Fruit fly (Drosophila melanogaster) whole organism, embryonic: ENCODE data around the gene Scm.

Experiments
- ATbp ChIP-seq: fragments of 200-800 bp; sonication (Bioruptor generic); optimal IDR thresholded peaks from 2 replicates; lab custom pipeline; 2017; ENCODE audit warnings: missing biosample characterization, mild to moderate bottlenecking, missing genetic modification characterization, missing genetic modification reagents
- Ada2b ChIP-seq: fragments of 200-800 bp; sonication (Bioruptor generic); IDR thresholded peaks from 2 replicates; pipeline ENCODE4 v1.3.6; 2022; ENCODE audit warnings: missing biosample characterization, missing genetic modification characterization
- Antp ChIP-seq: fragments of 200-800 bp; sonication (Bioruptor generic); optimal IDR thresholded peaks from 3 replicates; lab custom pipeline; 2016; ENCODE audit warnings: missing biosample characterization, missing genetic modification characterization
- B-H2 ChIP-seq: fragments of 200-800 bp; sonication (Bioruptor generic); optimal IDR thresholded peaks from 2 replicates; lab custom pipeline; 2018; ENCODE audit warnings: missing biosample characterization, mild to moderate bottlenecking, missing genetic modification characterization
- Bdp1 ChIP-seq: fragments of 200-800 bp; sonication (Bioruptor generic); optimal IDR thresholded peaks from 3 replicates; lab custom pipeline; 2016; ENCODE audit warnings: missing biosample characterization, missing genetic modification characterization
- CG10979 ChIP-seq: fragments of 200-800 bp; sonication (Bioruptor generic); optimal IDR thresholded peaks from 2 replicates; lab custom pipeline; 2018; ENCODE audit warnings: missing biosample characterization, mild to moderate bottlenecking, missing genetic modification characterization, moderate library complexity
- CG12155 ChIP-seq: fragments of 200-800 bp; sonication (Bioruptor generic); optimal IDR thresholded peaks from 3 replicates; lab custom pipeline; 2016; ENCODE audit warnings: missing biosample characterization, missing genetic modification characterization
- CG12769 ChIP-seq: fragments of 200-800 bp; sonication (Bioruptor generic); optimal IDR thresholded peaks from 2 replicates; lab custom pipeline; 2019; ENCODE audit warnings: missing biosample characterization, mild to moderate bottlenecking, missing genetic modification characterization, moderate library complexity
- CG13424 ChIP-seq: fragments of 200-800 bp; sonication (Bioruptor generic); optimal IDR thresholded peaks from 2 replicates; lab custom pipeline; 2019; ENCODE audit warnings: missing biosample characterization, mild to moderate bottlenecking, missing genetic modification characterization, moderate library complexity
- CG13775 ChIP-seq: fragments of 200-800 bp; sonication (Bioruptor generic); optimal IDR thresholded peaks from 3 replicates; lab custom pipeline; 2017; ENCODE audit warnings: missing biosample characterization, mild to moderate bottlenecking, missing genetic modification characterization
- CG15269 ChIP-seq: fragments of 200-800 bp; sonication (Bioruptor generic); optimal IDR thresholded peaks from 2 replicates; lab custom pipeline; 2018; ENCODE audit warnings: missing biosample characterization, mild to moderate bottlenecking, missing genetic modification characterization, moderate library complexity
- CG1529 ChIP-seq: fragments of 200-800 bp; sonication (Bioruptor generic); optimal IDR thresholded peaks from 3 replicates; lab custom pipeline; 2018; ENCODE audit warnings: missing biosample characterization, missing genetic modification characterization
- CG16863 ChIP-seq: fragments of 200-800 bp; sonication (Bioruptor generic); optimal IDR thresholded peaks from 3 replicates; lab custom pipeline; 2016; ENCODE audit warnings: missing biosample characterization, missing genetic modification characterization
- CG18599 ChIP-seq: fragments of 200-800 bp; sonication (Bioruptor generic); optimal IDR thresholded peaks from 3 replicates; lab custom pipeline; 2017; ENCODE audit warnings: missing biosample characterization, missing genetic modification characterization, mild to moderate bottlenecking, moderate library complexity, missing genetic modification reagents
- CG2120 ChIP-seq: fragments of 200-800 bp; sonication (Bioruptor generic); optimal IDR thresholded peaks from 3 replicates; lab custom pipeline; 2016; ENCODE audit warnings: missing biosample characterization, missing genetic modification characterization
- CG2202 ChIP-seq: fragments of 200-800 bp; sonication (Bioruptor generic); optimal IDR thresholded peaks from 2 replicates; lab custom pipeline; 2018; ENCODE audit warnings: missing biosample characterization, mild to moderate bottlenecking, missing genetic modification characterization
- CG2712 ChIP-seq: fragments of 200-800 bp; optimal IDR thresholded peaks from 3 replicates; lab custom pipeline; 2019; ENCODE audit warnings: missing biosample characterization, mild to moderate bottlenecking, missing genetic modification characterization, moderate library complexity
- CG34376 ChIP-seq: fragments of 200-800 bp; sonication (Bioruptor generic); optimal IDR thresholded peaks from 2 replicates; lab custom pipeline; 2018; ENCODE audit warnings: missing biosample characterization, mild to moderate bottlenecking, missing genetic modification characterization
- CG4404 ChIP-seq: fragments of 200-800 bp; sonication (Bioruptor generic); IDR thresholded peaks from 2 replicates; pipeline ENCODE4 v1.3.6; 2022; ENCODE audit warnings: missing biosample characterization, missing genetic modification characterization
- CG4730 ChIP-seq: fragments of 200-800 bp; sonication (Bioruptor generic); IDR thresholded peaks from 2 replicates; pipeline ENCODE4 v1.3.6; 2022; ENCODE audit warnings: missing biosample characterization, missing genetic modification characterization
- CG5953 ChIP-seq: fragments of 200-800 bp; sonication (Bioruptor generic); IDR thresholded peaks from 2 replicates; pipeline ENCODE4 v1.3.6; 2022; ENCODE audit warnings: missing biosample characterization, missing genetic modification characterization
- CG7556 ChIP-seq: fragments of 200-800 bp; sonication (Bioruptor generic); optimal IDR thresholded peaks from 2 replicates; lab custom pipeline; 2017; ENCODE audit warnings: missing biosample characterization, mild to moderate bottlenecking, missing genetic modification characterization
- CG7745 ChIP-seq: fragments of 200-800 bp; sonication (Bioruptor generic); optimal IDR thresholded peaks from 2 replicates; lab custom pipeline; 2018; ENCODE audit warnings: missing biosample characterization, mild to moderate bottlenecking, missing genetic modification characterization, moderate library complexity
- CG8388 ChIP-seq: fragments of 200-800 bp; sonication (Bioruptor generic); optimal IDR thresholded peaks from 2 replicates; lab custom pipeline; 2019; ENCODE audit warnings: missing biosample characterization, mild to moderate bottlenecking, missing genetic modification characterization, moderate library complexity
- Dref ChIP-seq: fragments of 200-800 bp; sonication (Bioruptor generic); IDR thresholded peaks from 2 replicates; pipeline ENCODE4 v1.3.6; 2022; ENCODE audit warnings: missing biosample characterization, missing genetic modification characterization
- HmgD ChIP-seq: fragments of 200-800 bp; sonication (Bioruptor generic); optimal IDR thresholded peaks from 3 replicates; lab custom pipeline; 2016; ENCODE audit warnings: missing biosample characterization, missing genetic modification characterization
- Hmx ChIP-seq: fragments of 200-800 bp; sonication (Bioruptor generic); optimal IDR thresholded peaks from 2 replicates; lab custom pipeline; 2016; ENCODE audit warnings: missing biosample characterization, missing genetic modification characterization
- Jarid2 ChIP-seq: fragments of 200-800 bp; sonication (Bioruptor generic); optimal IDR thresholded peaks from 3 replicates; lab custom pipeline; 2017; ENCODE audit warnings: mild to moderate bottlenecking, missing biosample characterization, missing genetic modification reagents, missing genetic modification characterization
- Meics ChIP-seq: fragments of 200-800 bp; sonication (Bioruptor generic); optimal IDR thresholded peaks from 2 replicates; lab custom pipeline; 2017; ENCODE audit warnings: missing biosample characterization, mild to moderate bottlenecking, missing genetic modification characterization
- Mes4 ChIP-seq: fragments of 200-800 bp; sonication (Bioruptor generic); optimal IDR thresholded peaks from 2 replicates; lab custom pipeline; 2016; ENCODE audit warnings: missing biosample characterization, missing genetic modification characterization
- NC2β ChIP-seq: fragments of 200-800 bp; sonication (Bioruptor generic); optimal IDR thresholded peaks from 2 replicates; lab custom pipeline; 2016; ENCODE audit warnings: missing biosample characterization, missing genetic modification characterization
- NfI ChIP-seq: fragments of 200-800 bp; sonication (Bioruptor generic); optimal IDR thresholded peaks from 3 replicates; lab custom pipeline; 2018; ENCODE audit warnings: missing biosample characterization, mild to moderate bottlenecking, missing genetic modification characterization, moderate library complexity
- Xbp1 ChIP-seq: fragments of 200-800 bp; sonication (Bioruptor generic); optimal IDR thresholded peaks from 3 replicates; lab custom pipeline; 2016; ENCODE audit warnings: missing biosample characterization, mild to moderate bottlenecking, missing genetic modification characterization
- abd-A ChIP-seq: fragments of 200-800 bp; sonication (Bioruptor generic); optimal IDR thresholded peaks from 3 replicates; lab custom pipeline; 2019; ENCODE audit warnings: missing biosample characterization, mild to moderate bottlenecking, missing genetic modification characterization, moderate library complexity
- ac ChIP-seq: fragments of 200-800 bp; sonication (Bioruptor generic); optimal IDR thresholded peaks from 3 replicates; lab custom pipeline; 2017; ENCODE audit warnings: missing biosample characterization, mild to moderate bottlenecking, missing genetic modification characterization
- bsh ChIP-seq, 2 experiments: fragments of 200-800 bp; sonication (Bioruptor generic); optimal IDR thresholded peaks; 2 replicates each; lab custom pipeline; 2017 to 2018; ENCODE audit warnings: mild to moderate bottlenecking in 2 of 2, missing biosample characterization in 2 of 2, missing genetic modification characterization in 2 of 2, moderate library complexity in 1 of 2
- cato ChIP-seq: fragments of 200-800 bp; sonication (Bioruptor generic); optimal IDR thresholded peaks from 2 replicates; lab custom pipeline; 2016; ENCODE audit warnings: missing biosample characterization, missing genetic modification characterization, borderline replicate concordance
- dimm ChIP-seq: fragments of 200-800 bp; sonication (Bioruptor generic); IDR thresholded peaks from 2 replicates; pipeline ENCODE4 v1.3.6; 2022; ENCODE audit warnings: missing biosample characterization, missing genetic modification characterization
- fd64A ChIP-seq: fragments of 200-800 bp; sonication (Bioruptor generic); optimal IDR thresholded peaks from 3 replicates; lab custom pipeline; 2018; ENCODE audit warnings: missing biosample characterization, mild to moderate bottlenecking, missing genetic modification characterization
- grau ChIP-seq: fragments of 200-800 bp; optimal IDR thresholded peaks from 3 replicates; lab custom pipeline; 2019; ENCODE audit warnings: missing biosample characterization, mild to moderate bottlenecking, missing genetic modification characterization, moderate library complexity
- insv ChIP-seq, 2 experiments: fragments of 200-800 bp; sonication (Bioruptor generic); optimal IDR thresholded peaks; 3 replicates each; lab custom pipeline; 2016 to 2018; ENCODE audit warnings: missing biosample characterization in 2 of 2, missing genetic modification characterization in 2 of 2
- jigr1 ChIP-seq: fragments of 200-800 bp; sonication (Bioruptor generic); IDR thresholded peaks from 3 replicates; pipeline ENCODE4 v1.3.6; 2022; ENCODE audit warnings: missing biosample characterization, missing genetic modification characterization
- klu ChIP-seq: fragments of 200-800 bp; sonication (Bioruptor generic); IDR thresholded peaks from 2 replicates; pipeline ENCODE4 v1.3.6; 2022; ENCODE audit warnings: missing biosample characterization, missing genetic modification characterization
- mld ChIP-seq: fragments of 200-800 bp; sonication (Bioruptor generic); IDR thresholded peaks from 3 replicates; pipeline ENCODE4 v1.3.6; 2022; ENCODE audit warnings: missing biosample characterization, missing genetic modification characterization; ENCODE audit not compliant: partially characterized antibody
- oc ChIP-seq: fragments of 200-800 bp; sonication (Bioruptor generic); optimal IDR thresholded peaks from 2 replicates; lab custom pipeline; 2018; ENCODE audit warnings: missing biosample characterization, mild to moderate bottlenecking, missing genetic modification characterization, moderate library complexity
- pan ChIP-seq, 4 experiments: fragments of >200 bp in 3 of 4; fragments of 200-800 bp in 1 of 4; sonication (Bioruptor generic) in 1 of 4; optimal IDR thresholded peaks in 3 of 4; IDR thresholded peaks in 1 of 4; 2 replicates each; pipeline versions ENCODE4 v1.3.6 to Lab custom; 2017 to 2022; ENCODE audit warnings: missing biosample characterization in 2 of 4, missing genetic modification characterization in 2 of 4, mixed read lengths in 1 of 4
- sima ChIP-seq: fragments of 200-800 bp; sonication (Bioruptor generic); optimal IDR thresholded peaks from 2 replicates; lab custom pipeline; 2016; ENCODE audit warnings: missing biosample characterization, missing genetic modification characterization
- slbo ChIP-seq: fragments of 200-800 bp; sonication (Bioruptor generic); IDR thresholded peaks from 2 replicates; pipeline ENCODE4 v1.3.6; 2022; ENCODE audit warnings: missing biosample characterization, missing genetic modification characterization
- tll ChIP-seq, 2 experiments: fragments of 200-800 bp in 1 of 2; fragments of >200 bp in 1 of 2; sonication (Bioruptor generic) in 1 of 2; optimal IDR thresholded peaks; 2 replicates each; lab custom pipeline; 2017 to 2019; ENCODE audit warnings: missing biosample characterization in 2 of 2, missing genetic modification characterization in 2 of 2, mild to moderate bottlenecking in 1 of 2, moderate library complexity in 1 of 2
- z ChIP-seq: fragments of 200-800 bp; sonication (Bioruptor generic); IDR thresholded peaks from 3 replicates; pipeline ENCODE4 v1.3.6; 2022; ENCODE audit warnings: missing biosample characterization, missing genetic modification characterization

Scm gene

dm6 chr3R:9630633-9631095 lies 6.7 kb downstream of the Scm start, which contains the start of gene Calr (continued):
- peak; percentile 1 for TF ChIP-seq CG2120 (GFP tag; lab: Kevin White, UChicago)
- TF ChIP-seq CG4404 (GFP tag; lab: Robert Waterston, UW), result no peak
- no peak for TF ChIP-seq jigr1 (GFP tag; lab: Robert Waterston, UW)
- peak; percentile 63 for TF ChIP-seq HmgD (GFP tag; lab: Kevin White, UChicago)
- peak in 1 of 2 experiments; percentile 65 for TF ChIP-seq insv (GFP tag; optimal IDR thresholded peaks at IDR 0.05; lab: Kevin White, UChicago)
- peak; percentile 31 for TF ChIP-seq Meics
- peak; percentile 46 for TF ChIP-seq CG18599
- peak; percentile 34 for TF ChIP-seq Bdp1 (GFP tag; lab: Kevin White, UChicago)
- peak; percentile 79 for TF ChIP-seq B-H2 (GFP tag; lab: Kevin White, UChicago)
- TF ChIP-seq bsh (GFP tag; optimal IDR thresholded peaks at IDR 0.05; lab: Kevin White, UChicago), result peak in 1 of 2 experiments; percentile 9
- no peak for TF ChIP-seq klu (GFP tag; lab: Robert Waterston, UW)
- peak; percentile 53 for TF ChIP-seq CG2712 (tag; lab: Kevin White, UChicago)
- TF ChIP-seq Jarid2 (GFP tag; lab: Kevin White, UChicago), result peak; percentile 87
- TF ChIP-seq sima, result peak; percentile 15
- TF ChIP-seq Ada2b (GFP tag; lab: Robert Waterston, UW), result no peak
- TF ChIP-seq CG10979, result peak; percentile 5
- no peak for TF ChIP-seq CG7556 (GFP tag; lab: Kevin White, UChicago)
- no peak for TF ChIP-seq CG13424 (tag; lab: Kevin White, UChicago)
- no peak for TF ChIP-seq Dref (GFP tag; lab: Robert Waterston, UW)
- peak; percentile 69 for TF ChIP-seq CG34376
- peak; percentile 46 for TF ChIP-seq grau (tag; lab: Kevin White, UChicago)
- TF ChIP-seq CG16863 (GFP tag; lab: Kevin White, UChicago), result peak; percentile 46
- peak in 1 of 2 experiments; percentile 29 for TF ChIP-seq tll (GFP tag; optimal IDR thresholded peaks at IDR 0.05; lab: Kevin White, UChicago)
- peak; percentile 1 for TF ChIP-seq Mes4 (GFP tag; lab: Kevin White, UChicago)
- peak; percentile 8 for TF ChIP-seq fd64A
- TF ChIP-seq NfI (GFP tag; lab: Kevin White, UChicago), result peak; percentile 58
- no peak for TF ChIP-seq Antp (GFP tag; lab: Kevin White, UChicago)
- no peak for TF ChIP-seq Hmx (GFP tag; lab: Kevin White, UChicago)
- TF ChIP-seq ac (GFP tag; lab: Kevin White, UChicago), result no peak
- TF ChIP-seq CG5953 (GFP tag; lab: Robert Waterston, UW), result no peak
- no peak for TF ChIP-seq ATbp
- TF ChIP-seq CG7745, result peak; percentile 92
- no peak for TF ChIP-seq slbo (GFP tag; lab: Robert Waterston, UW)
- no peak for TF ChIP-seq mld (GFP tag; lab: Robert Waterston, UW)
- TF ChIP-seq CG1529 (GFP tag; lab: Kevin White, UChicago), result no peak
- no peak for TF ChIP-seq dimm (GFP tag; lab: Robert Waterston, UW)
- peak; percentile 42 for TF ChIP-seq CG2202 (tag; lab: Kevin White, UChicago)
- no peak for TF ChIP-seq CG15269 (tag; lab: Kevin White, UChicago)
- no peak for TF ChIP-seq pan (optimal IDR thresholded peaks at IDR 0.05; lab: Kevin White, UChicago)
- no peak for TF ChIP-seq pan (GFP tag; optimal IDR thresholded peaks at IDR 0.05 in 1 of 2, IDR thresholded peaks at IDR 0.05 in 1 of 2)
- TF ChIP-seq CG8388 (GFP tag; lab: Kevin White, UChicago), result peak; percentile 14
- TF ChIP-seq abd-A (tag; lab: Kevin White, UChicago), result peak; percentile 95
- no peak for TF ChIP-seq CG12155 (GFP tag; lab: Kevin White, UChicago)
- TF ChIP-seq NC2β (GFP tag; lab: Kevin White, UChicago), result peak; percentile 52
- peak; percentile 23 for TF ChIP-seq CG13775
- TF ChIP-seq CG12769, result no peak
- peak; percentile 100 for TF ChIP-seq Xbp1 (GFP tag; lab: Kevin White, UChicago)
- TF ChIP-seq cato (GFP tag; lab: Kevin White, UChicago), result no peak
- TF ChIP-seq z, result no peak
- no peak for TF ChIP-seq CG4730 (GFP tag; lab: Robert Waterston, UW)
- TF ChIP-seq oc (tag; lab: Kevin White, UChicago), result peak; percentile 67
